Worm (Caenorhabditis elegans): ENCODE results near the gene Y116A8C.10.

The Y116A8C.10 gene

ce11 chrIV:16949767-16950166 lies 10.9 kb upstream of the Y116A8C.10 start, which contains the start of gene rad-54.B:
Gene rad-54.B (plus strand): TSS chrIV:16950067.
- TF ChIP-seq lin-39 (tag; optimal IDR thresholded peaks at IDR 0.05) (no peak), ztf-1 (GFP tag; conservative IDR thresholded peaks at IDR 0.05) (no peak), ztf-4 (tag; optimal IDR thresholded peaks at IDR 0.05) (no peak), egl-27 (tag; optimal IDR thresholded peaks at IDR 0.05) (no peak), sma-3 (GFP tag; optimal IDR thresholded peaks at IDR 0.05) (no peak), nhr-237 (tag; optimal IDR thresholded peaks at IDR 0.05) (no peak), ceh-82 (tag; optimal IDR thresholded peaks at IDR 0.05) (no peak), unc-39 (tag; optimal IDR thresholded peaks at IDR 0.05) (no peak), mdl-1 (tag; optimal IDR thresholded peaks at IDR 0.05) (no peak), alr-1 (tag; optimal IDR thresholded peaks at IDR 0.05) (no peak), ama-1 (optimal IDR thresholded peaks at IDR 0.05) (no peak), ceh-16 (tag; optimal IDR thresholded peaks at IDR 0.05) (no peak), skn-1 (tag; optimal IDR thresholded peaks at IDR 0.05) (no peak), mbf-1 (tag; optimal IDR thresholded peaks at IDR 0.05) (no peak)

- TF ChIP-seq mdl-1 (tag; optimal IDR thresholded peaks at IDR 0.05) (no peak), elt-3 (tag; optimal IDR thresholded peaks at IDR 0.05) (no peak), nhr-129 (tag; optimal IDR thresholded peaks at IDR 0.05) (peak; percentile 42), ceh-16 (tag; optimal IDR thresholded peaks at IDR 0.05) (no peak), mab-5 (tag; optimal IDR thresholded peaks at IDR 0.05) (peak; percentile 22), alr-1 (tag; optimal IDR thresholded peaks at IDR 0.05) (no peak), sma-9 (GFP tag; optimal IDR thresholded peaks at IDR 0.05) (no peak), sma-9 (tag; optimal IDR thresholded peaks at IDR 0.05) (no peak), sma-3 (GFP tag; optimal IDR thresholded peaks at IDR 0.05) (peak; percentile 58), dmd-4 (tag; optimal IDR thresholded peaks at IDR 0.05) (no peak), gmeb-1 (tag; optimal IDR thresholded peaks at IDR 0.05) (peak; percentile 70), ZK546.5 (tag; optimal IDR thresholded peaks at IDR 0.05) (no peak), unc-55 (GFP tag; optimal IDR thresholded peaks at IDR 0.05) (peak; percentile 67), lin-13 (GFP tag; optimal IDR thresholded peaks at IDR 0.05) (peak; percentile 41), unc-39 (tag; optimal IDR thresholded peaks at IDR 0.05) (no peak), crh-2 (tag; optimal IDR thresholded peaks at IDR 0.05) (peak; percentile 58), lsy-2 (tag; optimal IDR thresholded peaks at IDR 0.05) (peak; percentile 53 to 61), C34F6.9 (tag; optimal IDR thresholded peaks at IDR 0.05) (peak; percentile 67), fos-1 (tag; optimal IDR thresholded peaks at IDR 0.05) (peak; percentile 54), lin-11 (tag; optimal IDR thresholded peaks at IDR 0.05) (peak; percentile 62), sem-4 (tag; optimal IDR thresholded peaks at IDR 0.05) (peak; percentile 14), F13H6.1 (tag; optimal IDR thresholded peaks at IDR 0.05) (peak; percentile 79)
These were observed 7.8 kb upstream of the Y116A8C.10 start, which contains the start of the genes Y116A8C.9 and arf-6 for ce11 chrIV:16946746-16947145. Gene Y116A8C.9 (minus strand): TSS chrIV:16946800. Gene arf-6 (plus strand): TSS chrIV:16947120.

ce11 chrIV:16936053-16936452 lies 2.8 kb downstream of the Y116A8C.10 start:
- TF ChIP-seq unc-62 (GFP tag; optimal IDR thresholded peaks at IDR 0.05) (no peak), elt-3 (tag; optimal IDR thresholded peaks at IDR 0.05) (no peak), ceh-16 (tag; optimal IDR thresholded peaks at IDR 0.05) (no peak), nhr-77 (tag; optimal IDR thresholded peaks at IDR 0.05) (no peak), ztf-4 (tag; optimal IDR thresholded peaks at IDR 0.05) (no peak), lin-39 (tag; optimal IDR thresholded peaks at IDR 0.05) (no peak), R02D3.7 (tag; optimal IDR thresholded peaks at IDR 0.05) (no peak), sma-9 (GFP tag; optimal IDR thresholded peaks at IDR 0.05) (no peak), sma-9 (tag; optimal IDR thresholded peaks at IDR 0.05) (no peak), nhr-12 (tag; optimal IDR thresholded peaks at IDR 0.05) (no peak), fos-1 (tag; optimal IDR thresholded peaks at IDR 0.05) (no peak), crh-2 (tag; optimal IDR thresholded peaks at IDR 0.05) (no peak), dmd-4 (tag; optimal IDR thresholded peaks at IDR 0.05) (no peak), ama-1 (optimal IDR thresholded peaks at IDR 0.05) (no peak), nhr-23 (tag; optimal IDR thresholded peaks at IDR 0.05) (no peak), alr-1 (tag; optimal IDR thresholded peaks at IDR 0.05) (no peak), nhr-25 (tag; optimal IDR thresholded peaks at IDR 0.05) (no peak), mbf-1 (tag; optimal IDR thresholded peaks at IDR 0.05) (no peak), blmp-1 (tag; optimal IDR thresholded peaks at IDR 0.05; ENCODE audit: insufficient read depth) (no peak), Y55F3AM.14 (GFP tag; optimal IDR thresholded peaks at IDR 0.05) (no peak)
